Fruit fly (Drosophila melanogaster): Measurements from ENCODE around the gene Cby.

- no peak for TF ChIP-seq usp (GFP tag; optimal IDR thresholded peaks at IDR 0.05)
- no peak for TF ChIP-seq psq (optimal IDR thresholded peaks at IDR 0.05)
- no peak for TF ChIP-seq Dll (optimal IDR thresholded peaks at IDR 0.05)
- TF ChIP-seq CG8478 (optimal IDR thresholded peaks at IDR 0.05) = no peak
- no peak for TF ChIP-seq pan (optimal IDR thresholded peaks at IDR 0.05)
Observed at dm6 chr3R:21839636-21840035, 28.2 kb upstream of the Cby start.

Measured in whole organism.